Worm (Caenorhabditis elegans) whole organism, L4 larva: ENCODE measurements around the gene lbp-4.

Experiments
- F10B5.3 ChIP-seq: sonication (generic microtip); optimal IDR thresholded peaks from 2 replicates; lab custom pipeline; 2016; ENCODE audit warnings: mild to moderate bottlenecking, missing genetic modification characterization, missing compliant biosample characterization
- F44E2.7 ChIP-seq: fragments of 200-800 bp; sonication (Bioruptor generic); IDR thresholded peaks from 2 replicates; pipeline ENCODE4 v2.1.2; 2022; ENCODE audit warnings: missing genetic modification characterization, missing compliant biosample characterization
- R02D3.7 ChIP-seq: fragments of 150-350 bp; sonication (generic microtip); optimal IDR thresholded peaks from 3 replicates; lab custom pipeline; 2014; ENCODE audit warnings: missing biosample characterization, missing genetic modification characterization
- T20F7.1 ChIP-seq: fragments of 200-800 bp; sonication (Bioruptor generic); optimal IDR thresholded peaks from 2 replicates; lab custom pipeline; 2018; ENCODE audit warnings: mild to moderate bottlenecking, missing genetic modification characterization, missing compliant biosample characterization
- T26A8.4 ChIP-seq: fragments of 200-800 bp; sonication (Bioruptor generic); IDR thresholded peaks from 2 replicates; pipeline ENCODE4 v1.3.6; 2022; ENCODE audit warnings: missing genetic modification characterization, missing compliant biosample characterization
- Y105C5A.15 ChIP-seq: fragments of 200-800 bp; sonication (Bioruptor generic); IDR thresholded peaks from 2 replicates; pipeline ENCODE4 v1.3.6; 2022; ENCODE audit warnings: missing genetic modification characterization, missing compliant biosample characterization
- Y48G9A.11 ChIP-seq: fragments of 200-800 bp; sonication (Bioruptor generic); IDR thresholded peaks from 2 replicates; pipeline ENCODE4 v1.3.6; 2022; ENCODE audit warnings: missing genetic modification reagents, missing genetic modification characterization, missing compliant biosample characterization
- Y5F2A.4 ChIP-seq: fragments of 200-800 bp; sonication (Bioruptor generic); optimal IDR thresholded peaks from 2 replicates; lab custom pipeline; 2018; ENCODE audit warnings: mild to moderate bottlenecking, missing genetic modification characterization, missing compliant biosample characterization
- Y75B8A.6 ChIP-seq: fragments of 200-800 bp; sonication (Bioruptor generic); IDR thresholded peaks from 2 replicates; pipeline ENCODE4 v1.3.6; 2022; ENCODE audit warnings: missing genetic modification reagents, missing genetic modification characterization, missing compliant biosample characterization
- ZK546.5 ChIP-seq, 2 experiments: sonication (generic microtip); optimal IDR thresholded peaks; 2 replicates each; lab custom pipeline; 2017; ENCODE audit warnings: missing biosample characterization in 2 of 2, missing genetic modification characterization in 2 of 2
- aha-1 ChIP-seq: fragments of 150-350 bp; peaks from one replicate; lab custom pipeline; 2014; ENCODE audit warnings: missing biosample characterization, missing genetic modification characterization
- attf-4 ChIP-seq: sonication (generic microtip); optimal IDR thresholded peaks from 3 replicates; lab custom pipeline; 2017; ENCODE audit warnings: missing biosample characterization, missing genetic modification characterization
- ceh-28 ChIP-seq: fragments of 150-350 bp; optimal IDR thresholded peaks from 2 replicates; lab custom pipeline; 2014; ENCODE audit warnings: missing biosample characterization, missing genetic modification reagents, missing genetic modification characterization
- ceh-82 ChIP-seq: sonication (generic microtip); optimal IDR thresholded peaks from 2 replicates; lab custom pipeline; 2017; ENCODE audit warnings: missing biosample characterization, missing genetic modification characterization
- daf-16 ChIP-seq, 3 experiments: sonication (generic microtip); optimal IDR thresholded peaks; 2 replicates each; lab custom pipeline; 2016 to 2017; ENCODE audit warnings: missing genetic modification characterization in 3 of 3, missing genetic modification reagents in 3 of 3, mild to moderate bottlenecking in 2 of 3, missing compliant biosample characterization in 2 of 3, missing biosample characterization in 1 of 3, moderate library complexity in 1 of 3
- dmd-6 ChIP-seq: fragments of 200-800 bp; sonication (Bioruptor generic); IDR thresholded peaks from 2 replicates; pipeline ENCODE4 v1.3.6; 2022; ENCODE audit warnings: missing genetic modification reagents, missing genetic modification characterization, missing compliant biosample characterization
- dmd-8 ChIP-seq: fragments of 200-800 bp; sonication (Bioruptor generic); IDR thresholded peaks from 2 replicates; pipeline ENCODE4 v1.3.6; 2022; ENCODE audit warnings: missing genetic modification characterization, missing compliant biosample characterization
- dmd-9 ChIP-seq: fragments of 200-800 bp; sonication (Bioruptor generic); IDR thresholded peaks from 2 replicates; pipeline ENCODE4 v1.3.6; 2022; ENCODE audit warnings: missing genetic modification reagents, missing genetic modification characterization, missing compliant biosample characterization
- fos-1 ChIP-seq: fragments of 150-350 bp; optimal IDR thresholded peaks from 2 replicates; lab custom pipeline; 2014; ENCODE audit warnings: missing biosample characterization, missing genetic modification characterization
- hlh-11 ChIP-seq: fragments of 200-800 bp; sonication (Bioruptor generic); optimal IDR thresholded peaks from 2 replicates; lab custom pipeline; 2018; ENCODE audit warnings: mild to moderate bottlenecking, missing genetic modification characterization, missing compliant biosample characterization
- hmg-1.1 ChIP-seq: fragments of 200-800 bp; sonication (Bioruptor generic); IDR thresholded peaks from 2 replicates; pipeline ENCODE4 v1.3.6; 2022; ENCODE audit warnings: missing genetic modification reagents, missing genetic modification characterization, missing compliant biosample characterization
- lin-1 ChIP-seq: fragments of 200-800 bp; sonication (Bioruptor generic); IDR thresholded peaks from 2 replicates; pipeline ENCODE4 v1.3.6; 2022; ENCODE audit warnings: missing genetic modification reagents, missing genetic modification characterization, missing compliant biosample characterization
- lin-29 ChIP-seq: fragments of 200-800 bp; sonication (Bioruptor generic); IDR thresholded peaks from 2 replicates; pipeline ENCODE4 v1.3.6; 2022; ENCODE audit warnings: missing genetic modification reagents, missing genetic modification characterization, missing compliant biosample characterization
- lsy-2 ChIP-seq, 2 experiments: fragments of 150-350 bp in 1 of 2; sonication (generic microtip) in 1 of 2; optimal IDR thresholded peaks; 2 replicates each; lab custom pipeline; 2014 to 2017; ENCODE audit warnings: missing biosample characterization in 2 of 2, missing genetic modification characterization in 2 of 2
- mdl-1 ChIP-seq, 2 experiments: fragments of 150-350 bp in 1 of 2; sonication (generic microtip) in 1 of 2; optimal IDR thresholded peaks; 2 replicates each; lab custom pipeline; 2014 to 2017; ENCODE audit warnings: missing biosample characterization in 2 of 2, missing genetic modification characterization in 2 of 2
- mdt-29 ChIP-seq: fragments of 200-800 bp; sonication (Bioruptor generic); IDR thresholded peaks from 2 replicates; pipeline ENCODE4 v1.3.6; 2022; ENCODE audit warnings: missing genetic modification reagents, missing genetic modification characterization, missing compliant biosample characterization
- mes-2 ChIP-seq: sonication (generic microtip); optimal IDR thresholded peaks from 2 replicates; lab custom pipeline; 2016; ENCODE audit warnings: missing genotype, mild to moderate bottlenecking, missing genetic modification characterization, missing compliant biosample characterization; ENCODE audit not compliant: poor library complexity, severe bottlenecking
- nhr-102 ChIP-seq: sonication (generic microtip); optimal IDR thresholded peaks from 2 replicates; lab custom pipeline; 2016; ENCODE audit warnings: mild to moderate bottlenecking, missing genetic modification characterization, moderate library complexity, missing compliant biosample characterization
- nhr-11 ChIP-seq: fragments of 150-350 bp; optimal IDR thresholded peaks from 2 replicates; lab custom pipeline; 2014; ENCODE audit warnings: missing biosample characterization, missing genetic modification characterization
- nhr-111 ChIP-seq: fragments of 200-800 bp; sonication (Bioruptor generic); optimal IDR thresholded peaks from 2 replicates; lab custom pipeline; 2018; ENCODE audit warnings: mild to moderate bottlenecking, missing genetic modification characterization, missing compliant biosample characterization
- nhr-41 ChIP-seq: fragments of 200-800 bp; sonication (Bioruptor generic); IDR thresholded peaks from 2 replicates; pipeline ENCODE4 v1.3.6; 2022; ENCODE audit warnings: missing genetic modification reagents, missing genetic modification characterization, missing compliant biosample characterization
- nhr-48 ChIP-seq: sonication (generic microtip); optimal IDR thresholded peaks from 2 replicates; lab custom pipeline; 2016; ENCODE audit warnings: mild to moderate bottlenecking, missing genetic modification characterization, missing compliant biosample characterization
- nhr-77 ChIP-seq: fragments of 150-350 bp; optimal IDR thresholded peaks from 2 replicates; lab custom pipeline; 2014; ENCODE audit warnings: missing biosample characterization, missing genetic modification characterization
- pqm-1 ChIP-seq: sonication (generic microtip); optimal IDR thresholded peaks from 2 replicates; lab custom pipeline; 2017; ENCODE audit warnings: missing biosample characterization, missing genetic modification characterization
- sdz-12 ChIP-seq: fragments of 200-800 bp; sonication (Bioruptor generic); optimal IDR thresholded peaks from 2 replicates; lab custom pipeline; 2018; ENCODE audit warnings: mild to moderate bottlenecking, missing genetic modification characterization, missing compliant biosample characterization
- snpc-1.2 ChIP-seq: fragments of 200-800 bp; sonication (Bioruptor generic); IDR thresholded peaks from 2 replicates; pipeline ENCODE4 v1.3.6; 2022; ENCODE audit warnings: missing genetic modification reagents, missing genetic modification characterization, missing compliant biosample characterization
- snpc-4 ChIP-seq: fragments of 150-350 bp; optimal IDR thresholded peaks from 2 replicates; lab custom pipeline; 2014; ENCODE audit warnings: missing biosample characterization, missing genetic modification characterization
- spr-3 ChIP-seq: fragments of 200-800 bp; sonication (Bioruptor generic); optimal IDR thresholded peaks from 2 replicates; lab custom pipeline; 2018; ENCODE audit warnings: mild to moderate bottlenecking, missing genetic modification characterization, missing compliant biosample characterization
- tra-1 ChIP-seq: fragments of 200-800 bp; sonication (Bioruptor generic); IDR thresholded peaks from 2 replicates; pipeline ENCODE4 v1.3.6; 2022; ENCODE audit warnings: missing genetic modification reagents, missing genetic modification characterization, missing compliant biosample characterization
- unc-130 ChIP-seq: sonication (generic microtip); optimal IDR thresholded peaks from 2 replicates; lab custom pipeline; 2016; ENCODE audit warnings: missing genetic modification reagents, missing genetic modification characterization, missing compliant biosample characterization
- unc-62 ChIP-seq, 3 experiments: fragments of 150-350 bp in 1 of 3; sonication (generic microtip); optimal IDR thresholded peaks in 2 of 3; peaks in 1 of 3; 1 replicate in 1 of 3; 2 replicates in 2 of 3; lab custom pipeline; 2014 to 2017; ENCODE audit warnings: missing biosample characterization in 3 of 3, missing genetic modification characterization in 3 of 3, missing genetic modification reagents in 3 of 3, missing genotype in 1 of 3
- vab-7 ChIP-seq: fragments of 200-800 bp; sonication (Bioruptor generic); IDR thresholded peaks from 2 replicates; pipeline ENCODE4 v1.3.6; 2022; ENCODE audit warnings: missing genetic modification reagents, missing genetic modification characterization, missing compliant biosample characterization
- zfp-2 ChIP-seq: sonication (generic microtip); optimal IDR thresholded peaks from 2 replicates; lab custom pipeline; 2016; ENCODE audit warnings: mild to moderate bottlenecking, missing genetic modification characterization, missing compliant biosample characterization
- zip-11 ChIP-seq: fragments of 200-800 bp; sonication (Bioruptor generic); IDR thresholded peaks from 2 replicates; pipeline ENCODE4 v1.3.6; 2022; ENCODE audit warnings: missing genetic modification characterization, missing compliant biosample characterization
- zip-2 ChIP-seq: fragments of 150-350 bp; optimal IDR thresholded peaks from 2 replicates; lab custom pipeline; 2014; ENCODE audit warnings: missing biosample characterization, missing genetic modification characterization

lbp-4 gene

DNA sequence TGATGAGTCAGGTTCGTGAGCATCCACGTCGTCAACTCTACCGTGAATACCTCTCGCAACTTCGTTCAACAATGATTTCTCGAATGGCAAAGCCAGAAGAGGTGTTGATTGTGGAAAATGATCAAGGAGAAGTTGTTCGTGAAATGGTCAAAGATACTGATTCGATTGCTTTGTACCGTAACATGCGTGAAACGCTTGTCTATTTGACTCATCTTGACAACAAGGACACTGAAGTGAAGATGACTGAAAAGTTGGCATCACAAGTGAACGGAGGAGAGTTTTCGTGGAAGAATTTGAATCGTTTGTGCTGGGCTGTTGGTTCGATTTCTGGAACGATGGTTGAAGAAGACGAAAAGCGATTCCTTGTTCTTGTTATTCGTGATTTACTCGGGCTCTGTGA, 13.7 kb upstream of the lbp-4 start:
- TF ChIP-seq unc-62 (GFP tag; optimal IDR thresholded peaks at IDR 0.05 in 1 of 2; lab: Kevin White, UChicago), result peak in 1 of 2 experiments; percentile 66
- TF ChIP-seq unc-62 (tag; optimal IDR thresholded peaks at IDR 0.05; lab: Kevin White, UChicago), result no peak
- TF ChIP-seq F44E2.7 (GFP tag; lab: Robert Waterston, UW), result no peak
- TF ChIP-seq ceh-82 (tag; lab: Kevin White, UChicago), result no peak
- TF ChIP-seq aha-1 (tag; lab: Kevin White, UChicago), result peak; percentile 84
- TF ChIP-seq Y75B8A.6, result no peak

DNA sequence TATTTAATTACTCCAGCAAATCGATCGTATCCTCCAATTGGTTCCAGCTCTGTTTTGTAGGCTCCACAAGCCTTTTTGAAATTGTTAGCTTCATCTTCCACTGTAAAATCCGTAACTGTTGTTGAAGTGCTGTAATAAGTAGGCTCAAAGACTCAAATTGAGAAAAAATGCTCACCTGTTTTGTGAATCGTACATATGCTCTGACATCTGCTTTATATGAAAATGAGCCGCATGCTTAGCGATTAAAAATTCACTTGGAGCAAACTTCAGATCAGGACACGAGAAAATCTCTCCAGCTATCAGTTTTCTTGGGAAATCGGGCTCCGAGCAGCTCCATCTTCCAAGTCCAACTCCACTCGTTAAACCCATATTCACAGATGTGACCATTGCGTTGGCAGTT, 11.9 kb upstream of the lbp-4 start:
- peak in 1 of 2 experiments; percentile 77 for TF ChIP-seq unc-62 (GFP tag; optimal IDR thresholded peaks at IDR 0.05 in 1 of 2; lab: Kevin White, UChicago)
- TF ChIP-seq unc-62 (tag; optimal IDR thresholded peaks at IDR 0.05; lab: Kevin White, UChicago), result no peak
- no peak for TF ChIP-seq lsy-2 (tag; optimal IDR thresholded peaks at IDR 0.05; lab: Kevin White, UChicago)

DNA sequence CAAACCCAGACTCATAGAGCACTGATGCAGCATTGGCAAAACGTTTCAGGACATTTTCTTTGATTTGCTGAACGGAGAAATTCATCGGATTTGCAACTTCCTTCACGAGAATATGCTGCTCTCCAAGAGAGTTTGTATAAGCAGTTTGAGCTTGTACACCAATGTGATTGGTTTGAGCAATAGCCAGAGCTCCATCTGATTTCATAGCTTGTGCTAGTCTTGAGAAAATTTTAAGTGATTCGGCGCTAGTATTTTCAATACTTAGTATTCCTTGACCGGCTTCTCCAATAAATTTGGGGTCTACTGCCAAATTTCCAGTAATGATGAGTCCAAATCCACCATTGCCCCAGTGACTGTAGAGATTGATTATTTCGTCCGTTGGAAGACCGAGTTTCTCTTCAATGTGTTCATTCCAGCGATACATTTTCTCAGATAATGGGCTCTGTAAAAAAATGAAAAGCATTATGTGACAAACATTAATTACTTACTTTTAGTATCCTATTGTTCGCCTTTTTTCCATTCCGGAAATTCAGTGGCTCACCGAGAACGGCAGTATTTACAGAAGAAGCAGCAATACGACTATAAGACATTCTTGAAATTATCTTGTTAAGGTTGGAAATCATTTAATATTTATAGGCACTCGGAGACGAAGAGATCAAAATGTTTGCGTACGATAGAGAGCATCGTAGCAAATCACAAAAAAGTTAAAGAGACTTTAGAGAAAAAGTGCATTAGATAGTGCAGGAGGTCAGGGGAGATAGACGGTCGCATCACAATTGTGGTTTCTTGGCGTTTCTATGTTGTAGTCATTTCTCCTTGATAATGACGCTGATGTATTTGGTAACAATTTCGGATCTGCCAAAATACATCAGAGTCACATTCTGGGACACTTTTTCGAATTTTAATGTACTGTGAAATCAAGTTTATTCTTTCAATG, 10.8 kb upstream of the lbp-4 start, which contains the start of gene ZK742.3:
Gene ZK742.3, minus strand, starts transcription at position 593 of the 937 bp plus-strand sequence.
- no peak for TF ChIP-seq zfp-2 (tag; lab: Kevin White, UChicago)
- no peak for TF ChIP-seq lin-1
- TF ChIP-seq snpc-1.2, result no peak
- TF ChIP-seq spr-3 (GFP tag; lab: Kevin White, UChicago), result no peak
- TF ChIP-seq vab-7 (GFP tag; lab: Robert Waterston, UW), result no peak
- TF ChIP-seq hmg-1.1 (GFP tag; lab: Robert Waterston, UW), result no peak
- no peak for TF ChIP-seq nhr-102 (tag; lab: Kevin White, UChicago)
- TF ChIP-seq nhr-77 (tag; lab: Kevin White, UChicago), result no peak
- no peak for TF ChIP-seq tra-1 (GFP tag; lab: Robert Waterston, UW)
- TF ChIP-seq dmd-6 (GFP tag; lab: Robert Waterston, UW), result peak; percentile 71
- no peak for TF ChIP-seq ZK546.5 (tag; optimal IDR thresholded peaks at IDR 0.05; lab: Kevin White, UChicago)
- no peak for TF ChIP-seq mes-2 (tag; lab: Kevin White, UChicago)
- no peak for TF ChIP-seq Y5F2A.4 (GFP tag; lab: Kevin White, UChicago)
- TF ChIP-seq fos-1 (tag; lab: Kevin White, UChicago), result no peak
- no peak for TF ChIP-seq R02D3.7 (tag; lab: Kevin White, UChicago)
- TF ChIP-seq T20F7.1 (GFP tag; lab: Kevin White, UChicago), result no peak
- no peak for TF ChIP-seq zip-2
- no peak for TF ChIP-seq nhr-111 (GFP tag; lab: Kevin White, UChicago)
- TF ChIP-seq dmd-8, result no peak
- TF ChIP-seq attf-4, result no peak
- TF ChIP-seq Y48G9A.11 (GFP tag; lab: Robert Waterston, UW), result no peak
- TF ChIP-seq nhr-11 (tag; lab: Kevin White, UChicago), result no peak
- TF ChIP-seq pqm-1 (tag; lab: Kevin White, UChicago), result peak; percentile 50
- TF ChIP-seq T26A8.4 (GFP tag; lab: Robert Waterston, UW), result no peak
- TF ChIP-seq lsy-2 (tag; optimal IDR thresholded peaks at IDR 0.05; lab: Kevin White, UChicago), result no peak
- TF ChIP-seq lin-29 (GFP tag; lab: Robert Waterston, UW), result no peak
- TF ChIP-seq mdt-29, result no peak
- no peak for TF ChIP-seq nhr-41 (GFP tag; lab: Robert Waterston, UW)
- no peak for TF ChIP-seq ceh-28 (tag; lab: Kevin White, UChicago)
- TF ChIP-seq daf-16 (GFP tag; optimal IDR thresholded peaks at IDR 0.05; lab: Kevin White, UChicago), result no peak
- TF ChIP-seq daf-16 (tag; optimal IDR thresholded peaks at IDR 0.05; lab: Kevin White, UChicago), result peak; percentile 40
- TF ChIP-seq F10B5.3, result no peak
- no peak for TF ChIP-seq snpc-4 (tag; lab: Kevin White, UChicago)
- no peak for TF ChIP-seq sdz-12 (GFP tag; lab: Kevin White, UChicago)
- no peak for TF ChIP-seq nhr-48 (tag; lab: Kevin White, UChicago)
- peak; percentile 39 for TF ChIP-seq hlh-11 (tag; lab: Kevin White, UChicago)
- TF ChIP-seq dmd-9 (GFP tag; lab: Robert Waterston, UW), result no peak
- no peak for TF ChIP-seq Y105C5A.15
- peak; percentile 95 for TF ChIP-seq aha-1 (tag; lab: Kevin White, UChicago)
- no peak for TF ChIP-seq mdl-1 (tag; optimal IDR thresholded peaks at IDR 0.05; lab: Kevin White, UChicago)
- TF ChIP-seq zip-11, result no peak
- TF ChIP-seq unc-130 (GFP tag; lab: Kevin White, UChicago), result no peak
